Fruit fly (Drosophila melanogaster): ENCODE measurements around the gene CG46025.

DNA sequence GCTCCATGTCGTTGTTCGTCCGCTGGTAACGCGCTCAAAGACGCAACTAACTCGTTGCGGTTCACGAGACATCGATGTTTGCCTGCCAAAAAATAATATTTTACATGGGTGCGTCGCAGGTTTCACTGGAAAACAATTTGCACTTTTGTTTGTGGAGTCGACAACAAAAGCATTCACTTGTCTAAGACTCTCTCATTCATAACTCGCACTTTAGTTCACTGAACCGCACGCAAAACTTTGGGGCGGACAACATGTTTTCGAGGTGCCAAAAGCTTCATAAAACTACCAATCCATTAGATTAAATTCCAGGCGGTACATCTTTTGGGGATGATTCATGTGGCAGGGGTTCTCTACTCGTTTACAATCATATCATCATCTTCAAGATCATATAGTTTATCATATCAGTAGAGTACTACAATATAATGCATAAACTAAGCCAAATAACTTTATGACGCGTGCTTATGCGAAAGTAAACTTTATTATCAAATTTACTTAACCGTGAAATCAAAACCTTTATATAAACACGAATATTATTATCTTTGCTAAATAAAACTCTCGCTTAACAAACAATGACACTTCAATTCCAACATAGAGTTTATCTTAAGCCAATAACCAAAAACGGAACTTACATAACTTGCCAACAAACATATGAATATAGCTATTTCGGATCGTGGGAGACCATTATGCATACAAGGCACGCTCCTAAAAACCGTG is 24.2 kb downstream of the CG46025 start, which contains the start of gene CG7179:
- TF ChIP-seq usp (GFP tag; optimal IDR thresholded peaks at IDR 0.05) (no peak), psq (optimal IDR thresholded peaks at IDR 0.05) (no peak), Dll (optimal IDR thresholded peaks at IDR 0.05) (no peak), pan (optimal IDR thresholded peaks at IDR 0.05) (no peak), CG8478 (optimal IDR thresholded peaks at IDR 0.05) (no peak)

Data from whole organism.